Worm (Caenorhabditis elegans) whole organism, young adult: ENCODE measurements around the gene srh-291.

Experiments used
- D2030.7 ChIP-seq: fragments of 200-800 bp; sonication (Bioruptor generic); IDR thresholded peaks from 2 replicates; pipeline ENCODE4 v1.3.6; 2022; ENCODE audit warnings: missing genetic modification reagents, missing genetic modification characterization, missing compliant biosample characterization
- Y67H2A.10 ChIP-seq: fragments of 200-800 bp; sonication (Bioruptor generic); conservative IDR thresholded peaks from 2 replicates; pipeline ENCODE4 v1.3.6; 2022; ENCODE audit warnings: missing genetic modification reagents, missing genetic modification characterization, missing compliant biosample characterization
- attf-6 ChIP-seq: fragments of 200-800 bp; sonication (Bioruptor generic); IDR thresholded peaks from 2 replicates; pipeline ENCODE4 v1.3.6; 2022; ENCODE audit warnings: missing genetic modification reagents, missing genetic modification characterization, missing compliant biosample characterization
- ets-4 ChIP-seq: fragments of 200-800 bp; sonication (Bioruptor generic); optimal IDR thresholded peaks from 2 replicates; lab custom pipeline; 2018; ENCODE audit warnings: mild to moderate bottlenecking, missing genetic modification characterization, missing compliant biosample characterization
- nhr-120 ChIP-seq: fragments of 200-800 bp; sonication (Bioruptor generic); IDR thresholded peaks from 2 replicates; pipeline ENCODE4 v1.3.6; 2022; ENCODE audit warnings: missing genetic modification characterization, missing compliant biosample characterization
- pha-4 ChIP-seq: fragments of 150-350 bp; sonication (generic microtip); optimal IDR thresholded peaks from 2 replicates; lab custom pipeline; 2014; ENCODE audit warnings: missing biosample characterization, missing genetic modification reagents, missing genetic modification characterization

ce11 chrV:17795655-17796054, 9.8 kb upstream of the srh-291 start, which contains the start of gene srh-288:
- TF ChIP-seq pha-4 (tag; lab: Kevin White, UChicago) (no peak), nhr-120 (no peak), attf-6 (GFP tag; lab: Robert Waterston, UW) (no peak), ets-4 (GFP tag; lab: Kevin White, UChicago) (no peak), Y67H2A.10 (GFP tag; lab: Robert Waterston, UW) (no peak), D2030.7 (GFP tag; lab: Robert Waterston, UW) (no peak)
